Fruit fly (Drosophila melanogaster) whole organism, embryonic: Measurements from ENCODE around the gene CG42395.

Experiments used
- Abd-B ChIP-seq: fragments of 200-800 bp; sonication (Bioruptor generic); optimal IDR thresholded peaks from 2 replicates; lab custom pipeline; 2018; ENCODE audit warnings: missing biosample characterization, mild to moderate bottlenecking, missing genetic modification characterization, moderate library complexity
- Atf3 ChIP-seq: fragments of 200-800 bp; sonication (Bioruptor generic); optimal IDR thresholded peaks from 3 replicates; lab custom pipeline; 2016; ENCODE audit warnings: missing biosample characterization, missing genetic modification characterization
- CG13296 ChIP-seq: fragments of 200-800 bp; sonication (Bioruptor generic); optimal IDR thresholded peaks from 3 replicates; lab custom pipeline; 2018; ENCODE audit warnings: missing biosample characterization, mild to moderate bottlenecking, missing genetic modification characterization
- CG13424 ChIP-seq: fragments of 200-800 bp; sonication (Bioruptor generic); optimal IDR thresholded peaks from 2 replicates; lab custom pipeline; 2019; ENCODE audit warnings: missing biosample characterization, mild to moderate bottlenecking, missing genetic modification characterization, moderate library complexity
- CG13775 ChIP-seq: fragments of 200-800 bp; sonication (Bioruptor generic); optimal IDR thresholded peaks from 3 replicates; lab custom pipeline; 2017; ENCODE audit warnings: missing biosample characterization, mild to moderate bottlenecking, missing genetic modification characterization
- CG14667 ChIP-seq: fragments of 200-800 bp; sonication (Bioruptor generic); IDR thresholded peaks from 2 replicates; pipeline ENCODE4 v1.3.6; 2022; ENCODE audit warnings: missing biosample characterization, missing genetic modification characterization
- CG15269 ChIP-seq: fragments of 200-800 bp; sonication (Bioruptor generic); optimal IDR thresholded peaks from 2 replicates; lab custom pipeline; 2018; ENCODE audit warnings: missing biosample characterization, mild to moderate bottlenecking, missing genetic modification characterization, moderate library complexity
- CG15479 ChIP-seq: fragments of 200-800 bp; sonication (Bioruptor generic); optimal IDR thresholded peaks from 3 replicates; lab custom pipeline; 2019; ENCODE audit warnings: missing biosample characterization, mild to moderate bottlenecking, missing genetic modification characterization, moderate library complexity
- CG15601 ChIP-seq: fragments of 200-800 bp; sonication (Bioruptor generic); optimal IDR thresholded peaks from 3 replicates; lab custom pipeline; 2019; ENCODE audit warnings: missing biosample characterization, mild to moderate bottlenecking, missing genetic modification characterization, moderate library complexity
- CG1603 ChIP-seq: fragments of 200-800 bp; sonication (Bioruptor generic); optimal IDR thresholded peaks from 2 replicates; lab custom pipeline; 2019; ENCODE audit warnings: missing biosample characterization, mild to moderate bottlenecking, missing genetic modification characterization, moderate library complexity
- CG1647 ChIP-seq: fragments of 200-800 bp; sonication (Bioruptor generic); optimal IDR thresholded peaks from 3 replicates; lab custom pipeline; 2016; ENCODE audit warnings: missing biosample characterization, missing genetic modification characterization
- CG16779 ChIP-seq: fragments of 200-800 bp; sonication (Bioruptor generic); IDR thresholded peaks from 2 replicates; pipeline ENCODE4 v1.3.6; 2022; ENCODE audit warnings: missing biosample characterization, missing genetic modification characterization
- CG2875 ChIP-seq: fragments of 200-800 bp; sonication (Bioruptor generic); optimal IDR thresholded peaks from 2 replicates; lab custom pipeline; 2017; ENCODE audit warnings: missing biosample characterization, mild to moderate bottlenecking, missing genetic modification characterization, missing genetic modification reagents
- CG30020 ChIP-seq: fragments of 200-800 bp; optimal IDR thresholded peaks from 2 replicates; lab custom pipeline; 2019; ENCODE audit warnings: missing biosample characterization, mild to moderate bottlenecking, missing genetic modification characterization, moderate library complexity
- CG30431 ChIP-seq: fragments of 200-800 bp; sonication (Bioruptor generic); optimal IDR thresholded peaks from 2 replicates; lab custom pipeline; 2017; ENCODE audit warnings: missing biosample characterization, missing genetic modification characterization
- CG3163 ChIP-seq: fragments of 200-800 bp; sonication (Bioruptor generic); optimal IDR thresholded peaks from 3 replicates; lab custom pipeline; 2016; ENCODE audit warnings: missing biosample characterization, missing genetic modification characterization
- CG6175 ChIP-seq: fragments of 200-800 bp; sonication (Bioruptor generic); IDR thresholded peaks from 3 replicates; pipeline ENCODE4 v1.3.6; 2022; ENCODE audit warnings: missing biosample characterization, missing genetic modification characterization
- CG6765 ChIP-seq: fragments of 200-800 bp; sonication (Bioruptor generic); optimal IDR thresholded peaks from 3 replicates; lab custom pipeline; 2017; ENCODE audit warnings: missing biosample characterization, mild to moderate bottlenecking, missing genetic modification characterization
- CG9817 ChIP-seq: fragments of 200-800 bp; sonication (Bioruptor generic); optimal IDR thresholded peaks from 2 replicates; lab custom pipeline; 2018; ENCODE audit warnings: missing biosample characterization, mild to moderate bottlenecking, missing genetic modification characterization, moderate library complexity
- CTCF ChIP-seq: fragments of 200-800 bp; sonication (Bioruptor generic); optimal IDR thresholded peaks from 2 replicates; lab custom pipeline; 2017; ENCODE audit warnings: missing biosample characterization, mild to moderate bottlenecking, missing genetic modification characterization, moderate library complexity
- Dip3 ChIP-seq: fragments of 200-800 bp; sonication (Bioruptor generic); optimal IDR thresholded peaks from 3 replicates; lab custom pipeline; 2016; ENCODE audit warnings: missing biosample characterization, missing genetic modification characterization
- Ets65A ChIP-seq: fragments of 200-800 bp; sonication (Bioruptor generic); peaks from one replicate; lab custom pipeline; 2016; ENCODE audit warnings: missing biosample characterization, missing genetic modification characterization
- GATAe ChIP-seq: fragments of 200-800 bp; sonication (Bioruptor generic); conservative IDR thresholded peaks from 2 replicates; pipeline ENCODE4 v1.3.6; 2022; ENCODE audit warnings: missing biosample characterization, missing genetic modification characterization
- Gug ChIP-seq: fragments of 200-800 bp; sonication (Bioruptor generic); IDR thresholded peaks from 4 replicates; pipeline ENCODE4 v1.3.6; 2022; ENCODE audit warnings: missing biosample characterization, missing genetic modification characterization
- HmgZ ChIP-seq: fragments of 200-800 bp; sonication (Bioruptor generic); optimal IDR thresholded peaks from 2 replicates; lab custom pipeline; 2018; ENCODE audit warnings: missing biosample characterization, mild to moderate bottlenecking, missing genetic modification characterization
- Hsf ChIP-seq: fragments of 200-800 bp; sonication (Bioruptor generic); optimal IDR thresholded peaks from 3 replicates; lab custom pipeline; 2016; ENCODE audit warnings: missing biosample characterization, missing genetic modification characterization
- Mrtf ChIP-seq: fragments of 200-800 bp; sonication (Bioruptor generic); IDR thresholded peaks from 3 replicates; pipeline ENCODE4 v1.3.6; 2022; ENCODE audit warnings: missing biosample characterization, missing genetic modification characterization
- NC2α ChIP-seq: fragments of 200-800 bp; sonication (Bioruptor generic); optimal IDR thresholded peaks from 2 replicates; lab custom pipeline; 2016; ENCODE audit warnings: missing biosample characterization, missing genetic modification characterization
- Rx ChIP-seq: fragments of 200-800 bp; sonication (Bioruptor generic); IDR thresholded peaks from 2 replicates; pipeline ENCODE4 v1.3.6; 2022; ENCODE audit warnings: missing biosample characterization, missing genetic modification characterization
- Sry-δ ChIP-seq: fragments of 200-800 bp; sonication (Bioruptor generic); optimal IDR thresholded peaks from 2 replicates; lab custom pipeline; 2016; ENCODE audit warnings: missing biosample characterization, missing genetic modification characterization
- Tbp ChIP-seq: fragments of >200 bp; optimal IDR thresholded peaks from 2 replicates; lab custom pipeline; 2018; ENCODE audit warnings: missing biosample characterization, missing genetic modification characterization
- abd-A ChIP-seq: fragments of 200-800 bp; sonication (Bioruptor generic); optimal IDR thresholded peaks from 3 replicates; lab custom pipeline; 2019; ENCODE audit warnings: missing biosample characterization, mild to moderate bottlenecking, missing genetic modification characterization, moderate library complexity
- croc ChIP-seq: fragments of 200-800 bp; sonication (Bioruptor generic); conservative IDR thresholded peaks from 3 replicates; pipeline ENCODE4 v1.3.6; 2022; ENCODE audit warnings: missing biosample characterization, missing genetic modification characterization
- dpn ChIP-seq, 2 experiments: fragments of 200-800 bp; sonication (Bioruptor generic); optimal IDR thresholded peaks; 3 replicates each; lab custom pipeline; 2016; ENCODE audit warnings: missing biosample characterization in 2 of 2, missing genetic modification characterization in 2 of 2
- dysf ChIP-seq: fragments of 200-800 bp; sonication (Bioruptor generic); IDR thresholded peaks from 3 replicates; pipeline ENCODE4 v1.3.6; 2022; ENCODE audit warnings: missing biosample characterization, missing genetic modification characterization
- ewg ChIP-seq: fragments of 200-800 bp; sonication (Bioruptor generic); optimal IDR thresholded peaks from 3 replicates; lab custom pipeline; 2017; ENCODE audit warnings: mild to moderate bottlenecking, missing biosample characterization, missing genetic modification reagents, missing genetic modification characterization
- ftz-f1 ChIP-seq: fragments of 200-800 bp; sonication (Bioruptor generic); optimal IDR thresholded peaks from 2 replicates; lab custom pipeline; 2016; ENCODE audit warnings: missing biosample characterization, missing genetic modification characterization
- gsb-n ChIP-seq: fragments of 200-800 bp; sonication (Bioruptor generic); optimal IDR thresholded peaks from 3 replicates; lab custom pipeline; 2018; ENCODE audit warnings: missing biosample characterization, mild to moderate bottlenecking, missing genetic modification characterization
- kni ChIP-seq: fragments of 200-800 bp; sonication (Bioruptor generic); optimal IDR thresholded peaks from 3 replicates; lab custom pipeline; 2017; ENCODE audit warnings: mild to moderate bottlenecking, missing biosample characterization, missing genetic modification reagents, missing genetic modification characterization
- mam ChIP-seq: fragments of 200-800 bp; sonication (Bioruptor generic); optimal IDR thresholded peaks from 3 replicates; lab custom pipeline; 2016; ENCODE audit warnings: missing biosample characterization, missing genetic modification characterization
- nerfin-1 ChIP-seq: fragments of 200-800 bp; sonication (Bioruptor generic); optimal IDR thresholded peaks from 3 replicates; lab custom pipeline; 2019; ENCODE audit warnings: missing biosample characterization, mild to moderate bottlenecking, missing genetic modification characterization, moderate library complexity
- pfk ChIP-seq: fragments of 200-800 bp; sonication (Bioruptor generic); optimal IDR thresholded peaks from 2 replicates; lab custom pipeline; 2018; ENCODE audit warnings: missing biosample characterization, mild to moderate bottlenecking, missing genetic modification characterization, moderate library complexity
- pho ChIP-seq: fragments of 200-800 bp; sonication (Bioruptor generic); optimal IDR thresholded peaks from 2 replicates; lab custom pipeline; 2016; ENCODE audit warnings: missing biosample characterization, missing genetic modification characterization
- sc ChIP-seq, 3 experiments: fragments of >200 bp in 2 of 3; fragments of 200-800 bp in 1 of 3; sonication (Bioruptor generic) in 1 of 3; optimal IDR thresholded peaks; 2 replicates in 2 of 3; 3 replicates in 1 of 3; lab custom pipeline; 2017; ENCODE audit warnings: mild to moderate bottlenecking in 1 of 3, missing biosample characterization in 1 of 3, missing genetic modification characterization in 1 of 3, missing genetic modification reagents in 1 of 3
- schlank ChIP-seq: fragments of 200-800 bp; sonication (Bioruptor generic); optimal IDR thresholded peaks from 2 replicates; lab custom pipeline; 2018; ENCODE audit warnings: missing biosample characterization, mild to moderate bottlenecking, missing genetic modification characterization
- sima ChIP-seq: fragments of 200-800 bp; sonication (Bioruptor generic); optimal IDR thresholded peaks from 2 replicates; lab custom pipeline; 2016; ENCODE audit warnings: missing biosample characterization, missing genetic modification characterization
- so ChIP-seq: fragments of 200-800 bp; sonication (Bioruptor generic); IDR thresholded peaks from 3 replicates; pipeline ENCODE4 v1.3.6; 2022; ENCODE audit warnings: missing biosample characterization, missing genetic modification characterization
- tna ChIP-seq: fragments of 200-800 bp; sonication (Bioruptor generic); IDR thresholded peaks from 2 replicates; pipeline ENCODE4 v1.3.6; 2022; ENCODE audit warnings: missing biosample characterization, missing genetic modification characterization; ENCODE audit not compliant: partially characterized antibody
- trem ChIP-seq: fragments of 200-800 bp; optimal IDR thresholded peaks from 3 replicates; lab custom pipeline; 2019; ENCODE audit warnings: missing biosample characterization, mild to moderate bottlenecking, missing genetic modification characterization, moderate library complexity
- unpg ChIP-seq: fragments of 200-800 bp; sonication (Bioruptor generic); optimal IDR thresholded peaks from 3 replicates; lab custom pipeline; 2018; ENCODE audit warnings: missing biosample characterization, mild to moderate bottlenecking, missing genetic modification characterization, moderate library complexity

Gene CG42395

dm6 chrX:9584104-9584947 is 8.3 kb upstream of the CG42395 start (continued):
- TF ChIP-seq pfk (GFP tag; lab: Kevin White, UChicago) (no peak), HmgZ (tag; lab: Kevin White, UChicago) (peak; percentile 63), CG13424 (tag; lab: Kevin White, UChicago) (peak; percentile 36), CG13296 (GFP tag; lab: Kevin White, UChicago) (no peak), sima (GFP tag; lab: Kevin White, UChicago) (no peak), dpn (GFP tag; optimal IDR thresholded peaks at IDR 0.05; lab: Kevin White, UChicago) (no peak), CG2875 (no peak), CG9817 (peak; percentile 44), croc (GFP tag; lab: Robert Waterston, UW) (peak; percentile 22; the same call in 1 of the 3 replicates), Tbp (GFP tag; lab: Kevin White, UChicago) (no peak), Gug (GFP tag; lab: Robert Waterston, UW) (no peak; the same call in 2 of the 4 replicates), trem (tag; lab: Kevin White, UChicago) (no peak), mam (GFP tag; lab: Kevin White, UChicago) (peak; percentile 21), CG3163 (GFP tag; lab: Kevin White, UChicago) (peak; percentile 15), CG30431 (GFP tag; lab: Kevin White, UChicago) (peak; percentile 14), kni (GFP tag; lab: Kevin White, UChicago) (peak; percentile 89), so (GFP tag; lab: Robert Waterston, UW) (no peak; the same call in 2 of the 3 replicates), CTCF (GFP tag; lab: Kevin White, UChicago) (no peak), Rx (GFP tag; lab: Robert Waterston, UW) (no peak), CG6175 (GFP tag; lab: Robert Waterston, UW) (no peak), gsb-n (tag; lab: Kevin White, UChicago) (no peak), CG15601 (tag; lab: Kevin White, UChicago) (no peak), Mrtf (no peak), NC2α (no peak), GATAe (GFP tag; lab: Robert Waterston, UW) (no peak), Ets65A (peak; percentile 6), nerfin-1 (tag; lab: Kevin White, UChicago) (no peak), sc (optimal IDR thresholded peaks at IDR 0.05; lab: Kevin White, UChicago) (no peak), sc (GFP tag; optimal IDR thresholded peaks at IDR 0.05; lab: Kevin White, UChicago) (no peak), ewg (no peak), CG1647 (no peak), pho (GFP tag; lab: Kevin White, UChicago) (no peak), CG30020 (tag; lab: Kevin White, UChicago) (no peak), schlank (peak; percentile 1), Abd-B (GFP tag; lab: Kevin White, UChicago) (peak; percentile 61), Hsf (GFP tag; lab: Kevin White, UChicago) (no peak), CG14667 (GFP tag; lab: Robert Waterston, UW) (no peak), Dip3 (GFP tag; lab: Kevin White, UChicago) (no peak), CG15479 (GFP tag; lab: Kevin White, UChicago) (no peak), tna (GFP tag; lab: Robert Waterston, UW) (no peak), CG15269 (tag; lab: Kevin White, UChicago) (peak; percentile 68), dysf (GFP tag; lab: Robert Waterston, UW) (peak; percentile 73), Atf3 (GFP tag; lab: Kevin White, UChicago) (no peak), unpg (GFP tag; lab: Kevin White, UChicago) (peak; percentile 15), CG13775 (GFP tag; lab: Kevin White, UChicago) (no peak), CG16779 (GFP tag; lab: Robert Waterston, UW) (no peak), CG1603 (peak; percentile 3), Sry-δ (GFP tag; lab: Kevin White, UChicago) (no peak), ftz-f1 (GFP tag; lab: Kevin White, UChicago) (peak; percentile 93), CG6765 (GFP tag; lab: Kevin White, UChicago) (no peak), abd-A (tag; lab: Kevin White, UChicago) (peak; percentile 91)
